Worm (Caenorhabditis elegans) whole organism, young adult: Measurements from ENCODE around the gene F13H8.3.

Experiments used
- Y95B8A.8 ChIP-seq: fragments of 200-800 bp; sonication (Bioruptor generic); IDR thresholded peaks from 2 replicates; pipeline ENCODE4 v1.3.6; 2022; ENCODE audit warnings: missing genetic modification reagents, missing genetic modification characterization, missing compliant biosample characterization
- ama-1 ChIP-seq, 3 experiments: fragments of 150-350 bp in 1 of 3; sonication (generic microtip) in 2 of 3; optimal IDR thresholded peaks; 2 replicates each; lab custom pipeline; 2014 to 2018; ENCODE audit warnings: missing biosample characterization in 2 of 3, missing genetic modification characterization in 2 of 3, missing genetic modification reagents in 2 of 3
- athp-1 ChIP-seq: sonication (generic microtip); optimal IDR thresholded peaks from 2 replicates; lab custom pipeline; 2017; ENCODE audit warnings: mild to moderate bottlenecking, missing genetic modification characterization, missing compliant biosample characterization
- chd-7 ChIP-seq: sonication (generic microtip); optimal IDR thresholded peaks from 2 replicates; lab custom pipeline; 2016; ENCODE audit warnings: mild to moderate bottlenecking, missing genetic modification characterization, moderate library complexity, missing compliant biosample characterization
- die-1 ChIP-seq: sonication (generic microtip); optimal IDR thresholded peaks from 2 replicates; lab custom pipeline; 2016; ENCODE audit warnings: missing genotype, mild to moderate bottlenecking, missing genetic modification characterization, missing compliant biosample characterization
- hlh-26 ChIP-seq: fragments of 200-800 bp; sonication (Bioruptor generic); conservative IDR thresholded peaks from 2 replicates; pipeline ENCODE4 v1.3.6; 2022; ENCODE audit warnings: missing genetic modification reagents, missing genetic modification characterization, missing compliant biosample characterization
- nfya-1 ChIP-seq: sonication (generic microtip); optimal IDR thresholded peaks from 2 replicates; lab custom pipeline; 2017; ENCODE audit warnings: antibody characterized with exemption, missing compliant biosample characterization, missing genetic modification characterization, borderline replicate concordance; ENCODE audit not compliant: insufficient read depth
- nfya-2 ChIP-seq: fragments of 200-800 bp; sonication (Bioruptor generic); IDR thresholded peaks from 2 replicates; pipeline ENCODE4 v1.3.6; 2022; ENCODE audit warnings: missing genetic modification reagents, missing genetic modification characterization, missing compliant biosample characterization
- pha-4 ChIP-seq: fragments of 150-350 bp; sonication (generic microtip); optimal IDR thresholded peaks from 2 replicates; lab custom pipeline; 2014; ENCODE audit warnings: missing biosample characterization, missing genetic modification reagents, missing genetic modification characterization
- ztf-26 ChIP-seq: sonication (generic microtip); optimal IDR thresholded peaks from 2 replicates; lab custom pipeline; 2017; ENCODE audit warnings: missing genetic modification characterization, missing compliant biosample characterization
- ztf-3 ChIP-seq: fragments of 200-800 bp; sonication (Bioruptor generic); optimal IDR thresholded peaks from 2 replicates; lab custom pipeline; 2018; ENCODE audit warnings: mild to moderate bottlenecking, missing genetic modification characterization, missing compliant biosample characterization

DNA sequence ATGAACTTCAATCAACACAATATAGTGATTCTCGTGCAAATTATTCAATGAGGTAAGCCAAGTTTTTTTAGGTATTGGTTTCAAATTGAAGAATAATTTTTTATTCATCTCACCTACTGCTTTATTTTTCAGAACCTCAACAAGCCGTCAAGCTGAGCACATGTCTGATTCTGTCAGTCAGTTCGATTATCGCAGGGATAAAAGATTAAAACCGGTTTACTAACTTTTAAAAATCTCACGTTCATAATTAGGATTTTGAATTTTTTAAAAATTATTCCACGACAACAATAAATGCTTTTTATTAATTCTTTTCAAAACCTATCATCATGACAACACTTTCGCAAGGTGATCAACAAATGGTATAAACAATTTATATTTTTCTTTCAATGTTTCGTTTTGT is 1.6 kb upstream of the F13H8.3 start, which contains the start of gene F13H8.12:
- TF ChIP-seq ztf-3 (GFP tag; lab: Kevin White, UChicago) (no peak), hlh-26 (GFP tag; lab: Robert Waterston, UW) (no peak), chd-7 (no peak), pha-4 (tag; lab: Kevin White, UChicago) (no peak), nfya-1 (tag; lab: Kevin White, UChicago) (no peak), ama-1 (optimal IDR thresholded peaks at IDR 0.05; lab: Kevin White, UChicago) (no peak), ama-1 (GFP tag; optimal IDR thresholded peaks at IDR 0.05; lab: Kevin White, UChicago) (no peak), ztf-26 (tag; lab: Kevin White, UChicago) (no peak), nfya-2 (GFP tag; lab: Robert Waterston, UW) (no peak), Y95B8A.8 (GFP tag; lab: Robert Waterston, UW) (no peak), athp-1 (tag; lab: Kevin White, UChicago) (no peak), die-1 (tag; lab: Kevin White, UChicago) (no peak)
